Worm (Caenorhabditis elegans) whole organism, dauer: ENCODE measurements around the gene ent-2.

Experiments used
- unc-62 ChIP-seq: sonication (generic microtip); optimal IDR thresholded peaks from 2 replicates; lab custom pipeline; 2017; ENCODE audit warnings: missing biosample characterization, missing genetic modification reagents, missing genetic modification characterization

The ent-2 gene

ce11 chrX:15621001-15621400, 20.1 kb downstream of the ent-2 start:
- no peak for TF ChIP-seq unc-62 (GFP tag; lab: Kevin White, UChicago)

DNA sequence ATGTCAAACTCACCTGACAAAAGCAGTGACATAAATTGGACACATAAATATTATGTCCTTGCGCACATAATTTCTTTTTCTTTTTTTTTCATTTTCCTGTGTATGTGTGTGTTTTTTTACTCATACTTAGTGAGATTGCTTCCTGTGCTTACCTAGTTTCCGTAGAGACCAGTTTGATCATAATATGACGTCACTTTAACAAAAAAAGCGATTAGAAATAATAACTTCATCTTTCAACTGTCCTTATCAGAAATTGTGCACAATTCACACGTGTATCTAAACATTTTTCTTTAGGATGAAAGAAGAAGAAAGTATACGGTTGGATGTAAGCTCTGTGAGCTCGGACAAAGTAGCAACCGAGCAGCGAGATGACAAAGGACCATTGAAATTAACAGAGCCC, 21.2 kb downstream of the ent-2 start:
- no peak for TF ChIP-seq unc-62 (GFP tag; lab: Kevin White, UChicago)

- no peak for TF ChIP-seq unc-62 (GFP tag; lab: Kevin White, UChicago)
Measured at ce11 chrX:15626119-15626850, 25.4 kb downstream of the ent-2 start.

DNA sequence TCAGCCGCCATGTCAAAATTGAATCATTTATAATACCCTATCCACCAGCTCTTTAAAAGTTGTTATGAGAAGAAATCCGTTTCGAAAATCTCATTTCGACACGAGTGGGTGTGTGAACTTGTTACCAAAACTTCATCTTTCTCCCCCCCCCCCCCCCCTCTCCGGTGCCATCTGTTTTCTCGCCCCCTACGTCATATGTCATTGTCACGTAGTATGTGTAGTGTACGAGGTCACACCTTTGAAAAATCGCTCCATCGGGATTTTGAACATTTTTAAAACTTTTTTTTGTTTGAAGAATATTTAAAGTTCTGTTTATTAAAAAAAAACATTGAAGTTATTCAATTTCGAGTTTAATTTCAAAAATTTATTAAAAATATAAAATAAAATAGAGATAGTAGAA, 26.9 kb downstream of the ent-2 start:
- TF ChIP-seq unc-62 (GFP tag; lab: Kevin White, UChicago): no peak

DNA sequence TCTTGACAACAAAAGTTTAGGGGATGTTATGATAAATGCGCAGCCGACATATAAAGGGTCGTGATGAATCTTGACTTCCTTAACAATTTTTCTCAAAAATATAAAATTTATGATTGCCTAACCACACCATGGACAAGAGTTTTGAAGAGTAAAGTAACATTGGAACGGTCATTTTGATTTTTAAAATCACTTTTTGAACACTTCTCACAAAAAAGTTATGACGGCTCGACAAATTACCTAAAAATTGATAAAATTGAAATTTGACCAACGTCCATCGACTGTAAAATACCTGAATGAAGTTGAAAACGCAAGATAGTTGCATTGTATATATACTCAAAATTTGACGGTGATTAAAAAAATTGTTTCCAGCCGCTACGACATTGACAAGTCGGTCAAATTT, 28.1 kb downstream of the ent-2 start:
- TF ChIP-seq unc-62 (GFP tag; lab: Kevin White, UChicago): no peak

DNA sequence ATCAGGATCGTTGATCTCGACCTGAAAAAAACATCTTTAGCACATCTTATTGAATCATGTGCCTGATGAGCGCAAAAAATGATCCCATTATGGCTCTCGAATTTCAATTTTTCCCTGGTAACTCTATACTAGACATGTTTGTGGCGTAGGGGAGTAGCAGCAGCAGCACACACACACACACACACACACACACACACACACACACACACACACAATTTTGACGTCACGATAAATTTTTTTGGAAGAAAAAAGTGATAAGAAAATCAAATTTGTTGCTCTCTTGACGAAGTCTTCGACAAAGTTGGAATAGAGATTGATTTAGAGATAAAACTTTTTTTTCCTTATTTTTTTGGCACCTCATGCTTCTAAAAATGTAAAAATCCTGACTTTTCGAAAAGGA, 28.7 kb downstream of the ent-2 start:
- TF ChIP-seq unc-62 (GFP tag; lab: Kevin White, UChicago): no peak

DNA sequence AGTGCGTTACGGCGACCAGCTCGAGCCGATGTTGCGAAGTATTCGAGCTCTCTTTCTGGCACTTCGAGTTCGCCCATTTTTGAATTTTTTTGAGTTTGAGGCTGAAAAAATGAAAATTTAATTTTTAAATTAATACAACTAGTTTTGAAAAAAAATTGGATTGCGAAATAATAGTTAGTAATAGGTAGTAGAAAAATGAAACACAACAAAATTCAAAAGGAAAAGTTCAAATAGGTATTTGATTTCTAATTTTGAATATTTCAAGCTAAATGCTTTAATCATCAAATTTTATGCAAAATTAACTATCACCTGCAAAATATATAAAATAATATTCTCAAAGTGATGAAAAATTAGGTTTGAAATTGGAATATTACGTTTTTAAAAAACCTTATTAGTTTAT, 29.5 kb downstream of the ent-2 start, which contains the start of gene K09E9.4:
Gene K09E9.4, minus strand, starts transcription at position 101 of the 400 bp plus-strand sequence.
- no peak for TF ChIP-seq unc-62 (GFP tag; lab: Kevin White, UChicago)

DNA sequence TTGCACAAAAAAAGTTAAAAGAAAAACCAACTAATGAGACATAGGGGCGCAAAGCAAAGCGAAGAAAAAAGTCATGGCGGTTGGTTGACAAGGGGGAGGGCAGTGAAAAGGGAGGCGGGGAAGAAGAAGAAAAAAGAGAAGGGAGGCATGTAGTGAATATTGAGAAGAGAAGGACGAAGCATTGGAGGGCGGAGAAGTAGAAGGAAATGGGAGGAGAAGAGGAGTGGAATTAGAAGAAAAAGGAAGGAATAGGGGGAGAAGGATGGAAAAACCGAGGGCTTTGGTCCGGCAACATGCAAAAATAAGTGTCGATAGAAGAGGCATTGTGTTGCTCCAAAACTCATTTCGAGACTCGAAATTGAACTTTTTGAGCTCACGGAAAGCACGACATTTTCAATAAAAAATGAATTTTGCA, 29.9 kb downstream of the ent-2 start:
- TF ChIP-seq unc-62 (GFP tag; lab: Kevin White, UChicago): no peak

DNA sequence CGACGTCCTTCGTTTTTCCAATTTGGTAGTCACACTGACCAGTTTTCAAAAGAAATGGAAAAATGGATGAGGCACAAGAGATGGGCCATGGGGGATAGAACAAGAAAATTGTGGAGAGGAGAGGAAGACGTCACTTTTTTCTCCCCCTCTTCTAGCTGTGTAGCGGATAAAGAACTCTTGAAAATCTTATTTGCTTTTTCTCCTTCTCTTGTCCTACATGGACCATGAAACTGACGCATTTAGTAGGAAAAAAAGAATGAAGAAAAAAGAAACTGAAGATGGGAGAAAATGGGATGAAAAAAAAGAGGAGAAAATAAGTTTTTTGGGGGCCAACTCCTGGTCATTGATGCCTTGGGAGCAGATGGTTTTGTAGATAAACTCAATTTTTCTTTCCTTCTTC, 33.1 kb downstream of the ent-2 start:
- no peak for TF ChIP-seq unc-62 (GFP tag; lab: Kevin White, UChicago)

DNA sequence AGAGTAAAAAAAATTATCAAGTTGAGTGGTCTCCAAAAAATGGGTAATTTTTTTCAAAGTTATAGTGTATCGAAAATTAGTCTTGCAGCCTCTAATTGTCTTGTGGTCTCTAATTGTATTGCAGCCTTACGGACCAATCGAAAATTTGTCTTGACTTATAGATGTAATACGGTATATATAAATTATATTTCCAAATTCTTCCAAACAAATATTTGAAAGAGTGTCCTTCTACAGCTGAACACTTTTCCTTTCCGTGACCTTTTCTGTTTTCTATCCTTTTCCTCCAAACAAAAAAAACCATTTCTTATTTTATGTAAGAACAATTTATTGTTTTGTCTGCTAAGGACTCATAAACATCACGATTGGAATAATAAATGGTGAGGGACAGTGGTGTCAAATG, 39.7 kb downstream of the ent-2 start, which contains the start of gene K09E9.7:
Gene K09E9.7, plus strand, starts transcription at position 301 of the 400 bp plus-strand sequence.
- no peak for TF ChIP-seq unc-62 (GFP tag; lab: Kevin White, UChicago)

DNA sequence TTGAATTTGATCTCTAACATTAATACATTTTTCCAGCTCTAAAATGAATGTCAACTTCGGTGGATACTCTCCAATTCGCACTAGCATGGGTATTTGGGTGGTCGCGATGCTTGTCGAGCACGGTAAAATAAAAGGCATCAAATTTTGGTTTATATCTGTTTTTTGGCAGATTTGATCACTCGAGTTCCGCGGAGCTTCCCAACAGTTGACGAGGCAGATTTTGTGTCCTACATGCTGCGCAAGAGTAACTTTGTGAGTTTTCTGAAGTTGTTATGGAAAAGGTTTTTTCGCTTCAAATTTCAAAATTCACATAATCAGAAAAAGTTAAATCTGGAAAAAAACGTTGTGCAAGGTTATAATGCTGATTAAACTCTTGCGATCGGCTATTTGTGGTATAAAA, 40.5 kb downstream of the ent-2 start:
- no peak for TF ChIP-seq unc-62 (GFP tag; lab: Kevin White, UChicago)

- no peak for TF ChIP-seq unc-62 (GFP tag; lab: Kevin White, UChicago)
Measured at ce11 chrX:15642638-15643037, 41.8 kb downstream of the ent-2 start, which contains the start of gene H08J19.1. Gene H08J19.1, plus strand, starts transcription at chrX:15642938.

ce11 chrX:15647276-15647675, 46.4 kb downstream of the ent-2 start, which contains the start of gene F59D12.5:
Gene F59D12.5, minus strand, starts transcription at chrX:15647369.
- no peak for TF ChIP-seq unc-62 (GFP tag; lab: Kevin White, UChicago)

DNA sequence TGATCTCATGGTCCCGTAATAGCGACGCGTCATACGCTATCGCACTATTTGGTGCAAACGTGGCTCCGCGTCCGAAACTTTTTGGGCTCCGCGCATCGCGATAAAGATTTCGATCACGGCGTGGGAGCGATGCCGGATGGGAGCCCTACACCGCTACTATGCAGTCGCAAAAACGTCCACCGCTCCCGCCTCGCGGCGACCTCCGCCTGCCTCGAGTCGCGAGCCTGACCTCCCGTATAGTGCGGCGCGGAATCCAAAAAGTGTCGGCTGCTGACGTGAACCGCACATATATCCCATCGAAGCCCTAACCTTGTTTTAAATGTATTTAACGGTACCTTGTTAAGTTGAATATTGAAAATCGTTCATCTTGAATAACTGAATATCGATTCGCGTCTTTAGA, 49.6 kb downstream of the ent-2 start:
- no peak for TF ChIP-seq unc-62 (GFP tag; lab: Kevin White, UChicago)

ce11 chrX:15650919-15651420, 50.1 kb downstream of the ent-2 start, which contains the start of gene F59D12.3:
Gene F59D12.3, minus strand, starts transcription at chrX:15650969.
- no peak for TF ChIP-seq unc-62 (GFP tag; lab: Kevin White, UChicago)

DNA sequence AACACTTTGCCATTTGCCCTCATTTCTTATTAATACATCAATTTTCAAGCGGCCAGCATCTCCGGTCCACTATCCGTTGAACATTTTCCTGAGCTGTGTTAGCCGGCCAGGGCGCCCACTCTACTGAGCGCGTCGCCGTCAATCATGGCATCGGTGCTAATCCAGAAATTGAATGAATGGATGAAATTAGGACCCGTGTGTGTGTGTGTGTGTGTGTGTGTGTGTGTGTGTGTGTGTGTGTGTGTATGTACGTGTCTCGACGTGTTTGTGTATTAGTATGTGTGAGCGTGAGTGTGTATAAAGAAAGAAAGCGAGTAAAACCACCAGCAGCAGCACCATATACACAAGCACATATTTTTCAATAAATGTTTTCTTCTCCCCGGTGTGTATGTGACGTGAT, 52.3 kb downstream of the ent-2 start:
- no peak for TF ChIP-seq unc-62 (GFP tag; lab: Kevin White, UChicago)
